Fruit fly (Drosophila melanogaster): ENCODE measurements around the gene Snmp1.

The Snmp1 gene

dm6 chr3R:21168105-21168504 lies at the start of gene Snmp1:
Gene Snmp1 (minus strand): TSS chr3R:21168205.
- TF ChIP-seq pan (optimal IDR thresholded peaks at IDR 0.05) (no peak), EcR (GFP tag; optimal IDR thresholded peaks at IDR 0.05) (no peak)

DNA sequence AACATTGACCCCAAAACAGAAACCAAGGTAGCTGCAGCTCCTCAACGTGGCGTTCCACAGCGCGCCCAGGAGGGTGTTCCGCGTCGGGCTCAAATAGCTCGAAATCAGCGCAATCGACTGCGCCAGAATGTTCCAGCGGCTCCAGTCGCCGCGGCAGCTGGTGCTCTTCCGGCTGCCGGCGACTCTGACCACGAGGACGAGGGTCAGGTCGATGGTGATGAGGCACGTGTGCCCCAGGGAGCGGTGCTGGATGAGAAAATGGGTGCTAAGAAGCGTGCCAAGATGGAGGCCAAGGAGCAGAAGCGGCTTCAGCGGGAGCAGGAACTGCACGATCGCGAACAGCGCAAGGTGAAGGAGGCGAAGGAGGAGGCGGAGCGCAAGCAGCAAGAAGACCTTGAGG lies 47.3 kb upstream of the Snmp1 start:
- TF ChIP-seq EcR (GFP tag; optimal IDR thresholded peaks at IDR 0.05) (no peak), CG8478 (optimal IDR thresholded peaks at IDR 0.05) (no peak), Dll (optimal IDR thresholded peaks at IDR 0.05) (no peak), pan (optimal IDR thresholded peaks at IDR 0.05) (no peak), usp (GFP tag; optimal IDR thresholded peaks at IDR 0.05) (no peak), psq (optimal IDR thresholded peaks at IDR 0.05) (no peak)

- no peak for TF ChIP-seq usp (GFP tag; optimal IDR thresholded peaks at IDR 0.05)
- no peak for TF ChIP-seq Dll (optimal IDR thresholded peaks at IDR 0.05)
- TF ChIP-seq pan (optimal IDR thresholded peaks at IDR 0.05), result no peak
- TF ChIP-seq psq (optimal IDR thresholded peaks at IDR 0.05), result no peak
- no peak for TF ChIP-seq EcR (GFP tag; optimal IDR thresholded peaks at IDR 0.05)
- TF ChIP-seq CG8478 (optimal IDR thresholded peaks at IDR 0.05), result no peak
Measured at dm6 chr3R:21214693-21215145, 46.7 kb upstream of the Snmp1 start, which contains the start of gene Ddrgk1. Gene Ddrgk1 (plus strand): TSS chr3R:21215079.

dm6 chr3R:21210081-21210480 lies 42.1 kb upstream of the Snmp1 start:
- no peak for TF ChIP-seq EcR (GFP tag; optimal IDR thresholded peaks at IDR 0.05)
- no peak for TF ChIP-seq usp (GFP tag; optimal IDR thresholded peaks at IDR 0.05)
- TF ChIP-seq Dll (optimal IDR thresholded peaks at IDR 0.05), result no peak
- TF ChIP-seq pan (optimal IDR thresholded peaks at IDR 0.05), result no peak
- no peak for TF ChIP-seq CG8478 (optimal IDR thresholded peaks at IDR 0.05)
- TF ChIP-seq psq (optimal IDR thresholded peaks at IDR 0.05), result no peak

DNA sequence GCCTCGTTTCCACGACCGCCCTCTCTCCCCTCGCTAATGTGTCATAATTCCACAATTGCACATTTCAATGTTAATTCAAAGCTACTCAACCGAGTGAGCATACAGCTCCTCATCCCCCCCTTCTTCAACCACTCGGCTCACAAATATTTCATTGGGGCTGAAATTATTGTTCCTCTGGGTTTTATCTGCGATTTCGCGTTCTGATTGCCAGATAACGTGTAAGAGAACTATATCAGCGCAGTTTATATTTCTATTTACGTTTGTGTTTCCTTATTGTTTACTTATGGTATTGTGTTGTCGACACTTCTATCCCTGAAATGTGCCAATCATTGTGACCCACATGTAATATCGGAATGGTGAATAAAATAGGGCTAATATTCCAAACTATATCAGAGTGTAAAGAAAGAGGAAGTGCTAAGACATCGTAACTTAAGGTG lies 38.8 kb upstream of the Snmp1 start:
- TF ChIP-seq CG8478 (optimal IDR thresholded peaks at IDR 0.05) (no peak), Dll (optimal IDR thresholded peaks at IDR 0.05) (no peak), usp (GFP tag; optimal IDR thresholded peaks at IDR 0.05) (no peak), EcR (GFP tag; optimal IDR thresholded peaks at IDR 0.05) (no peak), psq (optimal IDR thresholded peaks at IDR 0.05) (no peak), pan (optimal IDR thresholded peaks at IDR 0.05) (no peak)

dm6 chr3R:21206327-21206728 lies 38.3 kb upstream of the Snmp1 start:
- TF ChIP-seq pan (optimal IDR thresholded peaks at IDR 0.05) (no peak), EcR (GFP tag; optimal IDR thresholded peaks at IDR 0.05) (no peak), usp (GFP tag; optimal IDR thresholded peaks at IDR 0.05) (no peak), CG8478 (optimal IDR thresholded peaks at IDR 0.05) (no peak), Dll (optimal IDR thresholded peaks at IDR 0.05) (no peak), psq (optimal IDR thresholded peaks at IDR 0.05) (no peak)

DNA sequence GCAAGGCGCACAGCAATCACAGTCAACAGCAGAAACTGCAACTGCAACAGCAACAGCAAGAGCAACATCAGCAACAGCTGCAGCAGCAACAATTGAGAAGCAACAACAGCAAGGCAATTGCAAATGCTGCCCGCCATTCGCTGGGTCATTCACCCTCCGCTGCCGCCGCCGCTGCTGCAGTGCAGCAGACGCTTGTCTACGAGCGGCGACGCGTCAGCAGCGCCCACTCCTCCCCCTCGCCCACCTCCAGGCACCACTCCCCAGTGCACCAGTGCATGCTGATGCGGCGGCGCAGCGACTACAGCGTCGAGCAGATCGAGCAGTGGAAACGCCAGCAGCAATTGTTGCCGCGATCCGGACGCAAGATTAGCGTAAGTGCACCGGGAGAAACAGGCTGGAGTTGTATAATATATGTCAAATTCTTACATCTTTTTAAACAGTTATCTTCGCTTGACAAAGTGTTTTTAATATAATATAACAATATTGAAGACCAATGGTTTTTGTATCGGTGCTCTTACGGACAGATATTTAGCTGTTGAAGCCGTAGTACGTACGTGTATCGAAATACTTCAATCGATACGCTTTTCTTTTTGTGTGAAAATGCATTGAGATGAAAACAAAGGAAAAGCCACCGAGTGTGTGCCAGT lies 37.8 kb upstream of the Snmp1 start:
- TF ChIP-seq Dll (optimal IDR thresholded peaks at IDR 0.05), result no peak
- no peak for TF ChIP-seq usp (GFP tag; optimal IDR thresholded peaks at IDR 0.05)
- no peak for TF ChIP-seq CG8478 (optimal IDR thresholded peaks at IDR 0.05)
- TF ChIP-seq EcR (GFP tag; optimal IDR thresholded peaks at IDR 0.05), result peak in 1 of 2 experiments; percentile 96
- TF ChIP-seq psq (optimal IDR thresholded peaks at IDR 0.05), result no peak
- no peak for TF ChIP-seq pan (optimal IDR thresholded peaks at IDR 0.05)

dm6 chr3R:21204500-21205167 lies 36.6 kb upstream of the Snmp1 start:
- no peak for TF ChIP-seq pan (optimal IDR thresholded peaks at IDR 0.05)
- no peak for TF ChIP-seq psq (optimal IDR thresholded peaks at IDR 0.05)
- TF ChIP-seq Dll (optimal IDR thresholded peaks at IDR 0.05), result no peak
- TF ChIP-seq usp (GFP tag; optimal IDR thresholded peaks at IDR 0.05), result no peak
- TF ChIP-seq CG8478 (optimal IDR thresholded peaks at IDR 0.05), result no peak
- no peak for TF ChIP-seq EcR (GFP tag; optimal IDR thresholded peaks at IDR 0.05)

DNA sequence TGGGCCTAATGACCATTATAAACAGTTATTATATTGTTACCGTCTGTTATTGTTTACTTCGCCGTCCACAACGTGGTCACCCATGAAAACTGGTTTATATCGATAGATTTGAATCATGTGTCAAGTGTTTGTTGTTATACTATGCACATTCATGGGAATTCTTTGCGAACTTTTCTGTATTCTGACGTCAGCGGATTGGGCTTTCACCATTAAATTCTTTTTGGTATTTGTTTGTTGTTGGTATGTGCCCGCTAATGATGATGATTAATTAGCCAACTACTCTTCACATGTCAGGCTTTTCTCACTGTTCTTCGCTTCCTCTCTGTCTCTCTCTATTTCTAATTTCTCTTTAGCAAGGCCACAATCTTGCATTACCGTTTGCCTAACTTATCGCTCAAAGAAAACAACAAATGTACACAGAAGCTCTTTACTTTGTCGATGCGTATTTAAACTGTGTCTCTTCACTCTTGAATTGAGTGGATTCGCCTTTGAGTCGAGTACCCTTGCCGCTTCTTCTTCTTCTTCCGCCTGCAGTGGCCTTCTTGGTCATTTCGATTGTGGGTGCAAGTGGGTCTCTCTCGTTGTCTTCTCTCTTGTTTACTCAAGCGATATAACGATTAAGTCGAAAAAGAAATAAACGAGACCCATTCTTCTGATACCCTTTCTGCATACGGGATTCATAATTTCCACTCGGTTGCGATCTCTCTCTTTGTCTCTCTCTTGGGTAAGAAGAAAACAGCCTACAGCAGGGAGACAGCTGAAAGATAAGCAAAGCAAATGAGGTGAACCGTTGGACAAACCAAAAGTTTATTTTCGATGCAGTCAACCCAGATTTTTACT lies 35.9 kb upstream of the Snmp1 start:
- TF ChIP-seq pan (optimal IDR thresholded peaks at IDR 0.05) (no peak), EcR (GFP tag; optimal IDR thresholded peaks at IDR 0.05) (no peak), usp (GFP tag; optimal IDR thresholded peaks at IDR 0.05) (no peak), Dll (optimal IDR thresholded peaks at IDR 0.05) (no peak), CG8478 (optimal IDR thresholded peaks at IDR 0.05) (no peak), psq (optimal IDR thresholded peaks at IDR 0.05) (no peak)

DNA sequence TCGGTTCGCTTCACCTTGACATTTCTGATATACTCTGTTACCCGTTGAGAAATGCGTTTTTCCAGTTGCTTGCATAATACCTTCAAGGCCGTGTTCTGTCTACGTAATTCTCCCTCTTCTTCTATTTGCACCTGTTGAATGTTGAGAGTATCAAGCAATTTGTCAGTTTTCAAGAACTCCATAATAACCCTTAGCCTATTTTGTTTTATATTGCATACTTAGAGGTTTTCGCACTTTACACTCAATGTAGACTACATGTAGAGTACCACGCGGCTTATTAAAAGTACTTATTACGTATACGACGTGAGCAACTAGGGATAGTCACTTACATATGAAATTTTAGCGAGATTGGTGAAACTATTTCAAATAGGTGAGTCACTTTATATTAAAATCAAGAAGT lies 35.1 kb upstream of the Snmp1 start:
- TF ChIP-seq CG8478 (optimal IDR thresholded peaks at IDR 0.05) (no peak), EcR (GFP tag; optimal IDR thresholded peaks at IDR 0.05) (no peak), pan (optimal IDR thresholded peaks at IDR 0.05) (no peak), Dll (optimal IDR thresholded peaks at IDR 0.05) (no peak), psq (optimal IDR thresholded peaks at IDR 0.05) (no peak), usp (GFP tag; optimal IDR thresholded peaks at IDR 0.05) (no peak)

DNA sequence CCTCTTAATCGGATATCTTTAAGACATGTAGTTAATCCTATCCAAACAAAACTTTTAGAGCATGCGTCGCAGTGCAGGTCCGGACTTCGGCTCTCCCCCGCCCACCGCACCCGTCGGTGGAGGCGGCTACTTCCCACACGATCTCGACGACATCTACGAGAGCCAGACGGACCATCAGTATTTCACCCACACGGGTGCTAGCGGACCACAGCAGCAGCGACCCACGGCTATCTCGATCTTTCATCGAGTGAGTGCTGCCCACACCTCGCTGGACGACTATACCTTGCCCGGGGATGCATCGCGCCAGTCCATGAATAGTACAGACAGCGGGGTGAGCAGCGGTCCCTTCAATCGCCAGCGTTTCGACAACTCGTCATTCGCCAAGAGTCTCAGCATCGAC lies 33.6 kb upstream of the Snmp1 start:
- TF ChIP-seq pan (optimal IDR thresholded peaks at IDR 0.05) (no peak), usp (GFP tag; optimal IDR thresholded peaks at IDR 0.05) (no peak), Dll (optimal IDR thresholded peaks at IDR 0.05) (no peak), EcR (GFP tag; optimal IDR thresholded peaks at IDR 0.05) (no peak), CG8478 (optimal IDR thresholded peaks at IDR 0.05) (no peak), psq (optimal IDR thresholded peaks at IDR 0.05) (no peak)

dm6 chr3R:21199953-21200368 lies 32.0 kb upstream of the Snmp1 start:
- TF ChIP-seq pan (optimal IDR thresholded peaks at IDR 0.05) (no peak), Dll (optimal IDR thresholded peaks at IDR 0.05) (no peak), usp (GFP tag; optimal IDR thresholded peaks at IDR 0.05) (no peak), EcR (GFP tag; optimal IDR thresholded peaks at IDR 0.05) (peak in 1 of 2 experiments; percentile 43)
